Worm (Caenorhabditis elegans) whole organism, L4 larva: ENCODE results near the gene vha-12.

ENCODE experiments used
- F10B5.3 ChIP-seq: sonication (generic microtip); optimal IDR thresholded peaks from 2 replicates; lab custom pipeline; 2016; ENCODE audit warnings: mild to moderate bottlenecking, missing genetic modification characterization, missing compliant biosample characterization
- F26F4.8 ChIP-seq: fragments of 200-800 bp; sonication (Bioruptor generic); conservative IDR thresholded peaks from 2 replicates; pipeline ENCODE4 v1.3.6; 2022; ENCODE audit warnings: missing genetic modification characterization, missing compliant biosample characterization
- Y105C5A.15 ChIP-seq: fragments of 200-800 bp; sonication (Bioruptor generic); IDR thresholded peaks from 2 replicates; pipeline ENCODE4 v1.3.6; 2022; ENCODE audit warnings: missing genetic modification characterization, missing compliant biosample characterization
- Y48G9A.11 ChIP-seq: fragments of 200-800 bp; sonication (Bioruptor generic); IDR thresholded peaks from 2 replicates; pipeline ENCODE4 v1.3.6; 2022; ENCODE audit warnings: missing genetic modification reagents, missing genetic modification characterization, missing compliant biosample characterization
- ZK337.2 ChIP-seq: fragments of 200-800 bp; sonication (Bioruptor generic); IDR thresholded peaks from 2 replicates; pipeline ENCODE4 v1.3.6; 2022; ENCODE audit warnings: missing genetic modification reagents, missing genetic modification characterization, missing compliant biosample characterization
- aha-1 ChIP-seq: fragments of 150-350 bp; peaks from one replicate; lab custom pipeline; 2014; ENCODE audit warnings: missing biosample characterization, missing genetic modification characterization
- aly-2 ChIP-seq: sonication (generic microtip); optimal IDR thresholded peaks from 2 replicates; lab custom pipeline; 2018; ENCODE audit warnings: missing biosample characterization, missing genetic modification characterization
- ama-1 ChIP-seq: fragments of 150-350 bp; optimal IDR thresholded peaks from 2 replicates; lab custom pipeline; 2014; ENCODE audit warnings: inconsistent platforms, mixed read lengths
- ceh-32 ChIP-seq: sonication (generic microtip); optimal IDR thresholded peaks from 2 replicates; lab custom pipeline; 2016; ENCODE audit warnings: mild to moderate bottlenecking, missing genetic modification characterization, missing compliant biosample characterization; ENCODE audit not compliant: poor library complexity
- ceh-62 ChIP-seq: sonication (generic microtip); optimal IDR thresholded peaks from 2 replicates; lab custom pipeline; 2017; ENCODE audit warnings: missing biosample characterization, missing genetic modification characterization
- ceh-82 ChIP-seq: sonication (generic microtip); optimal IDR thresholded peaks from 2 replicates; lab custom pipeline; 2017; ENCODE audit warnings: missing biosample characterization, missing genetic modification characterization
- ctbp-1 ChIP-seq: fragments of 200-800 bp; sonication (Bioruptor generic); IDR thresholded peaks from 2 replicates; pipeline ENCODE4 v1.3.6; 2022; ENCODE audit warnings: missing genetic modification reagents, missing genetic modification characterization, missing compliant biosample characterization
- daf-12 ChIP-seq: fragments of 150-350 bp; optimal IDR thresholded peaks from 2 replicates; lab custom pipeline; 2014; ENCODE audit warnings: missing biosample characterization, missing genetic modification reagents, missing genetic modification characterization
- daf-16 ChIP-seq, 3 experiments: sonication (generic microtip); optimal IDR thresholded peaks; 2 replicates each; lab custom pipeline; 2016 to 2017; ENCODE audit warnings: missing genetic modification characterization in 3 of 3, missing genetic modification reagents in 3 of 3, mild to moderate bottlenecking in 2 of 3, missing compliant biosample characterization in 2 of 3, missing biosample characterization in 1 of 3, moderate library complexity in 1 of 3
- dve-1 ChIP-seq: sonication (generic microtip); optimal IDR thresholded peaks from 2 replicates; lab custom pipeline; 2017; ENCODE audit warnings: antibody characterized with exemption, mild to moderate bottlenecking, missing genetic modification characterization, missing compliant biosample characterization; ENCODE audit not compliant: insufficient read depth
- egl-43 ChIP-seq: fragments of 200-800 bp; sonication (Bioruptor generic); IDR thresholded peaks from 2 replicates; pipeline ENCODE4 v1.3.6; 2022; ENCODE audit warnings: missing genetic modification reagents, missing genetic modification characterization, missing compliant biosample characterization
- fkh-10 ChIP-seq: fragments of 150-350 bp; optimal IDR thresholded peaks from 2 replicates; lab custom pipeline; 2014; ENCODE audit warnings: missing biosample characterization, missing genetic modification reagents, missing genetic modification characterization
- hif-1 ChIP-seq, 2 experiments: sonication (generic microtip); optimal IDR thresholded peaks; 2 replicates each; lab custom pipeline; 2016 to 2017; ENCODE audit warnings: missing compliant biosample characterization in 2 of 2, missing genetic modification characterization in 2 of 2, missing genetic modification reagents in 2 of 2, missing genotype in 2 of 2, mild to moderate bottlenecking in 1 of 2
- hlh-11 ChIP-seq: fragments of 200-800 bp; sonication (Bioruptor generic); optimal IDR thresholded peaks from 2 replicates; lab custom pipeline; 2018; ENCODE audit warnings: mild to moderate bottlenecking, missing genetic modification characterization, missing compliant biosample characterization
- hmg-1.1 ChIP-seq: fragments of 200-800 bp; sonication (Bioruptor generic); IDR thresholded peaks from 2 replicates; pipeline ENCODE4 v1.3.6; 2022; ENCODE audit warnings: missing genetic modification reagents, missing genetic modification characterization, missing compliant biosample characterization
- jun-1 ChIP-seq: fragments of 150-350 bp; optimal IDR thresholded peaks from 2 replicates; lab custom pipeline; 2014; ENCODE audit warnings: missing biosample characterization, missing genetic modification reagents, missing genetic modification characterization
- lin-29 ChIP-seq: fragments of 200-800 bp; sonication (Bioruptor generic); IDR thresholded peaks from 2 replicates; pipeline ENCODE4 v1.3.6; 2022; ENCODE audit warnings: missing genetic modification reagents, missing genetic modification characterization, missing compliant biosample characterization
- lin-38 ChIP-seq: fragments of 200-800 bp; sonication (Bioruptor generic); IDR thresholded peaks from 2 replicates; pipeline ENCODE4 v1.3.6; 2022; ENCODE audit warnings: missing genetic modification reagents, missing genetic modification characterization, missing compliant biosample characterization
- mdl-1 ChIP-seq, 2 experiments: fragments of 150-350 bp in 1 of 2; sonication (generic microtip) in 1 of 2; optimal IDR thresholded peaks; 2 replicates each; lab custom pipeline; 2014 to 2017; ENCODE audit warnings: missing biosample characterization in 2 of 2, missing genetic modification characterization in 2 of 2
- mdt-29 ChIP-seq: fragments of 200-800 bp; sonication (Bioruptor generic); IDR thresholded peaks from 2 replicates; pipeline ENCODE4 v1.3.6; 2022; ENCODE audit warnings: missing genetic modification reagents, missing genetic modification characterization, missing compliant biosample characterization
- mep-1 ChIP-seq: fragments of 150-350 bp; sonication (generic microtip); optimal IDR thresholded peaks from 3 replicates; lab custom pipeline; 2014; ENCODE audit warnings: missing biosample characterization, missing genetic modification characterization
- mes-2 ChIP-seq: sonication (generic microtip); optimal IDR thresholded peaks from 2 replicates; lab custom pipeline; 2016; ENCODE audit warnings: missing genotype, mild to moderate bottlenecking, missing genetic modification characterization, missing compliant biosample characterization; ENCODE audit not compliant: poor library complexity, severe bottlenecking
- mxl-2 ChIP-seq: fragments of 200-800 bp; sonication (Bioruptor generic); conservative IDR thresholded peaks from 2 replicates; pipeline ENCODE4 v1.3.6; 2022; ENCODE audit warnings: missing genetic modification reagents, missing genetic modification characterization, missing compliant biosample characterization
- nhr-111 ChIP-seq: fragments of 200-800 bp; sonication (Bioruptor generic); optimal IDR thresholded peaks from 2 replicates; lab custom pipeline; 2018; ENCODE audit warnings: mild to moderate bottlenecking, missing genetic modification characterization, missing compliant biosample characterization
- nhr-237 ChIP-seq: sonication (generic microtip); optimal IDR thresholded peaks from 2 replicates; lab custom pipeline; 2017; ENCODE audit warnings: missing biosample characterization, missing genetic modification characterization
- nhr-28 ChIP-seq: fragments of 150-350 bp; optimal IDR thresholded peaks from 2 replicates; lab custom pipeline; 2014; ENCODE audit warnings: missing biosample characterization, missing genetic modification characterization
- nhr-41 ChIP-seq: fragments of 200-800 bp; sonication (Bioruptor generic); IDR thresholded peaks from 2 replicates; pipeline ENCODE4 v1.3.6; 2022; ENCODE audit warnings: missing genetic modification reagents, missing genetic modification characterization, missing compliant biosample characterization
- nhr-76 ChIP-seq: fragments of 150-350 bp; optimal IDR thresholded peaks from 2 replicates; lab custom pipeline; 2014; ENCODE audit warnings: missing biosample characterization, missing genetic modification characterization
- pha-4 ChIP-seq, 2 experiments: fragments of 150-350 bp in 1 of 2; fragments of 200-800 bp in 1 of 2; sonication (Bioruptor generic) in 1 of 2; IDR thresholded peaks in 1 of 2; optimal IDR thresholded peaks in 1 of 2; 2 replicates each; pipeline versions ENCODE4 v1.3.6 to Lab custom; 2014 to 2022; ENCODE audit warnings: missing genetic modification characterization in 2 of 2, missing genetic modification reagents in 2 of 2, missing biosample characterization in 1 of 2, missing compliant biosample characterization in 1 of 2
- pqm-1 ChIP-seq: sonication (generic microtip); optimal IDR thresholded peaks from 2 replicates; lab custom pipeline; 2017; ENCODE audit warnings: missing biosample characterization, missing genetic modification characterization
- rbr-2 ChIP-seq: sonication (generic microtip); optimal IDR thresholded peaks from 2 replicates; lab custom pipeline; 2016; ENCODE audit warnings: missing genotype, missing genetic modification characterization, missing compliant biosample characterization
- saeg-2 ChIP-seq: fragments of 200-800 bp; sonication (Bioruptor generic); IDR thresholded peaks from 2 replicates; pipeline ENCODE4 v1.3.6; 2022; ENCODE audit warnings: missing genetic modification reagents, missing genetic modification characterization, missing compliant biosample characterization
- set-16 ChIP-seq: fragments of 200-800 bp; sonication (Bioruptor generic); IDR thresholded peaks from 2 replicates; pipeline ENCODE4 v1.3.6; 2022; ENCODE audit warnings: missing genetic modification reagents, missing genetic modification characterization, missing compliant biosample characterization
- spr-1 ChIP-seq: sonication (generic microtip); optimal IDR thresholded peaks from 2 replicates; lab custom pipeline; 2016; ENCODE audit warnings: mild to moderate bottlenecking, missing genetic modification characterization, missing compliant biosample characterization
- spr-3 ChIP-seq: fragments of 200-800 bp; sonication (Bioruptor generic); optimal IDR thresholded peaks from 2 replicates; lab custom pipeline; 2018; ENCODE audit warnings: mild to moderate bottlenecking, missing genetic modification characterization, missing compliant biosample characterization
- tag-97 ChIP-seq: fragments of 200-800 bp; sonication (Bioruptor generic); IDR thresholded peaks from 2 replicates; pipeline ENCODE4 v1.3.6; 2022; ENCODE audit warnings: missing genetic modification characterization, missing compliant biosample characterization
- unc-62 ChIP-seq, 3 experiments: fragments of 150-350 bp in 1 of 3; sonication (generic microtip); optimal IDR thresholded peaks in 2 of 3; peaks in 1 of 3; 1 replicate in 1 of 3; 2 replicates in 2 of 3; lab custom pipeline; 2014 to 2017; ENCODE audit warnings: missing biosample characterization in 3 of 3, missing genetic modification characterization in 3 of 3, missing genetic modification reagents in 3 of 3, missing genotype in 1 of 3
- zag-1 ChIP-seq: fragments of 150-350 bp; optimal IDR thresholded peaks from 2 replicates; lab custom pipeline; 2014; ENCODE audit warnings: missing biosample characterization, missing genetic modification characterization
- zip-11 ChIP-seq: fragments of 200-800 bp; sonication (Bioruptor generic); IDR thresholded peaks from 2 replicates; pipeline ENCODE4 v1.3.6; 2022; ENCODE audit warnings: missing genetic modification characterization, missing compliant biosample characterization
- ztf-11 ChIP-seq: fragments of 150-350 bp; optimal IDR thresholded peaks from 2 replicates; lab custom pipeline; 2014; ENCODE audit warnings: missing biosample characterization, missing genetic modification characterization

vha-12 gene

ce11 chrX:4177394-4177793 lies 13.5 kb upstream of the vha-12 start, which contains the start of gene ZK470.6 (continued):
- TF ChIP-seq mxl-2 (GFP tag; lab: Robert Waterston, UW) (no peak), F26F4.8 (no peak), spr-3 (GFP tag; lab: Kevin White, UChicago) (no peak)
- TF ChIP-seq, all 104 proteins: peak for 0

- TF ChIP-seq lin-29 (GFP tag; lab: Robert Waterston, UW) (no peak), nhr-111 (GFP tag; lab: Kevin White, UChicago) (no peak), ctbp-1 (GFP tag; lab: Robert Waterston, UW) (no peak), fkh-10 (GFP tag; lab: Kevin White, UChicago) (no peak), ztf-11 (tag; lab: Kevin White, UChicago) (no peak), ama-1 (no peak), spr-1 (tag; lab: Kevin White, UChicago) (no peak), pqm-1 (tag; lab: Kevin White, UChicago) (no peak), ceh-32 (tag; lab: Kevin White, UChicago) (no peak), daf-12 (tag; lab: Kevin White, UChicago) (no peak), Y48G9A.11 (GFP tag; lab: Robert Waterston, UW) (no peak), egl-43 (GFP tag; lab: Robert Waterston, UW) (no peak), nhr-28 (tag; lab: Kevin White, UChicago) (no peak), hlh-11 (no peak), F26F4.8 (no peak), Y105C5A.15 (GFP tag; lab: Robert Waterston, UW) (no peak)
These were observed 4.2 kb upstream of the vha-12 start, which contains the start of gene mrp-6 for ce11 chrX:4186656-4187055. Gene mrp-6 (minus strand): TSS chrX:4186756.

- TF ChIP-seq hif-1 (tag; optimal IDR thresholded peaks at IDR 0.05; lab: Kevin White, UChicago) (no peak), unc-62 (GFP tag; optimal IDR thresholded peaks at IDR 0.05 in 1 of 2; lab: Kevin White, UChicago) (peak in 1 of 2 experiments; percentile 61), unc-62 (tag; optimal IDR thresholded peaks at IDR 0.05; lab: Kevin White, UChicago) (no peak), mdl-1 (tag; optimal IDR thresholded peaks at IDR 0.05; lab: Kevin White, UChicago) (no peak), mep-1 (tag; lab: Kevin White, UChicago) (no peak), set-16 (no peak), nhr-41 (GFP tag; lab: Robert Waterston, UW) (no peak), dve-1 (tag; lab: Kevin White, UChicago) (no peak), ceh-82 (tag; lab: Kevin White, UChicago) (no peak), ceh-62 (tag; lab: Kevin White, UChicago) (no peak), zag-1 (tag; lab: Kevin White, UChicago) (no peak), aha-1 (tag; lab: Kevin White, UChicago) (peak; percentile 94), nhr-76 (tag; lab: Kevin White, UChicago) (no peak), F10B5.3 (tag; lab: Kevin White, UChicago) (no peak), rbr-2 (tag; lab: Kevin White, UChicago) (no peak)
- TF ChIP-seq, all 104 proteins: peak for 2
These were observed 1.3 kb downstream of the vha-12 start for ce11 chrX:4192235-4192634.

- TF ChIP-seq mes-2 (tag; lab: Kevin White, UChicago) (no peak), hmg-1.1 (0 out of 2 replicates have a peak, but pooled peaks have one; percentile 20), nhr-237 (tag; lab: Kevin White, UChicago) (no peak), F26F4.8 (no peak), pha-4 (GFP tag; IDR thresholded peaks at IDR 0.05; lab: Robert Waterston, UW) (peak; percentile 48; the same call in 1 of the 2 replicates), pha-4 (tag; optimal IDR thresholded peaks at IDR 0.05; lab: Kevin White, UChicago) (no peak), hlh-11 (peak; percentile 39), ceh-82 (tag; lab: Kevin White, UChicago) (no peak), ZK337.2 (GFP tag; lab: Robert Waterston, UW) (no peak), aly-2 (tag; lab: Kevin White, UChicago) (peak; percentile 60), daf-16 (GFP tag; optimal IDR thresholded peaks at IDR 0.05; lab: Kevin White, UChicago) (peak in 1 of 2 experiments; percentile 21), daf-16 (tag; optimal IDR thresholded peaks at IDR 0.05; lab: Kevin White, UChicago) (peak; percentile 28), saeg-2 (peak; percentile 33; the same call in 1 of the 2 replicates), spr-3 (GFP tag; lab: Kevin White, UChicago) (peak; percentile 33), zip-11 (GFP tag; lab: Robert Waterston, UW) (no peak), mdt-29 (GFP tag; lab: Robert Waterston, UW) (no peak), jun-1 (tag; lab: Kevin White, UChicago) (peak; percentile 24), tag-97 (GFP tag; lab: Robert Waterston, UW) (no peak), lin-38 (GFP tag; lab: Robert Waterston, UW) (peak; percentile 37; the same call in 1 of the 2 replicates)
These were observed 2.2 kb downstream of the vha-12 start for ce11 chrX:4193080-4193479.
